Fruit fly (Drosophila melanogaster) whole organism, pupa: ENCODE data around the gene CG14096.

ENCODE experiments used
- CG34367 ChIP-seq: fragments of 200-800 bp; sonication (Bioruptor generic); optimal IDR thresholded peaks from 2 replicates; lab custom pipeline; 2018; ENCODE audit warnings: missing biosample characterization, mild to moderate bottlenecking, missing genetic modification characterization
- CG8301 ChIP-seq: fragments of 200-800 bp; sonication (Bioruptor generic); optimal IDR thresholded peaks from 2 replicates; lab custom pipeline; 2018; ENCODE audit warnings: missing biosample characterization, mild to moderate bottlenecking, missing genetic modification characterization

DNA sequence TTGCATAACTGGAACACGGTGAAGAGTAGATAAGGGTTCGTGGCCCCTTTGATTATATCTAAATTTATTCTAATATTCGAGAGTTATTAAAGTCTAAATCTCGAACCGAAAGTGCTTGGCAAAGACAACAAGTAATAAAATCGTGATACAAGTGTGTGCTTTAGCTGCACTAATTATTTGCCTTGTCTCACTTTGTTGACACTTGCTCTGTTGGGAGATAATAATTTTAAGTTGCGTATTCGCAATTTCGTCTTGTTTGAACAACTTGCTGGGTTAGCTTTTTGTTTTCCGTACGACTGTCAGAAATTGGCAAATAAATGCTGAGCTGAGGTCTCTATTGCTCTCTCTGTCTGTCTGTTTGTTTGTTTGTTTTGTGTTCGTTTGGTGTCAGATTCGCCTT is 37.8 kb upstream of the CG14096 start:
- TF ChIP-seq CG34367: no peak
- no peak for TF ChIP-seq CG8301 (tag; lab: Kevin White, UChicago)
